Fruit fly (Drosophila melanogaster): ENCODE measurements around the gene CG12099.

CG12099 gene

DNA sequence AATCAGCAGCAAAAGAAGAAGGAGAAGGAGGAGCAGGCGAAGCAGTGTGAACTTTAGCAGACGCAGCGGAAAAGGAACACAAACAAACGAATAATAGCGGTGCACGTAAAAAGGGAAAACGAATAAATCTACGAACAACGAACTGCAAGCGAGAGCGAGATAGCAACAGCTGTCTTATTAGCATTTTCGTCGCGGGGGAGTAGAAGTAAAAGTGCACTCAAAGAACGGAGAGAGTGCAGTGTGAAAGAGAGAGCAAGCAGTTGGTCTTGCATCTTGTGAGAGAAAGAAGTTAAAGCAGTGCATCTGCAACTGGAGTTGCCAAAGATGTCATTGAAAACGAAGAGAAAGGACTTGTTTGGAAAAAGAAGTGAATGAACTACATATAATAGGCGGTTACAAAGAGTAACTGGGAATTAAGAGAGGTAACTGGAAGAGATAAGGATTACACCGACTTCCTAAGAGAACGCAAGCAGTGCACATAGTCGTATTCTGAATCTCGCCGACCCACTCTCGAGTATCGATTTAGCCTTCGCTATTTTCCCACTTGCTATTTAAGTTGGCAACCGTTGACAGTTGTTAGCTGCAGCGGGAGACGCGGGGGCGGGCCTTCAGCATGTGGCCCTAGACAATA is 34.7 kb upstream of the CG12099 start (continued):
- TF ChIP-seq inv (GFP tag; IDR thresholded peaks at IDR 0.05; ENCODE audit: partially characterized antibody): no peak
- TF ChIP-seq bcd (GFP tag; optimal IDR thresholded peaks at IDR 0.05): no peak
- no peak for TF ChIP-seq Bteb2 (GFP tag; optimal IDR thresholded peaks at IDR 0.05)
- TF ChIP-seq Sry-δ (GFP tag; optimal IDR thresholded peaks at IDR 0.05): no peak
- TF ChIP-seq Elba2 (GFP tag; optimal IDR thresholded peaks at IDR 0.05): peak; percentile 87
- no peak for TF ChIP-seq CG6854 (GFP tag; optimal IDR thresholded peaks at IDR 0.05)
- TF ChIP-seq cg (GFP tag; optimal IDR thresholded peaks at IDR 0.05): no peak
- TF ChIP-seq tap (tag; optimal IDR thresholded peaks at IDR 0.05): no peak
- no peak for TF ChIP-seq CG34376 (GFP tag; optimal IDR thresholded peaks at IDR 0.05)
- TF ChIP-seq nmo (GFP tag; optimal IDR thresholded peaks at IDR 0.05): no peak
- no peak for TF ChIP-seq zen2 (GFP tag; IDR thresholded peaks at IDR 0.05; ENCODE audit: partially characterized antibody)
- no peak for TF ChIP-seq CG17912 (GFP tag; optimal IDR thresholded peaks at IDR 0.05)
- TF ChIP-seq BEAF-32 (GFP tag; optimal IDR thresholded peaks at IDR 0.05): no peak
- TF ChIP-seq CG3407 (GFP tag; optimal IDR thresholded peaks at IDR 0.05): no peak
- no peak for TF ChIP-seq peb (GFP tag; IDR thresholded peaks at IDR 0.05)
- TF ChIP-seq cato (GFP tag; optimal IDR thresholded peaks at IDR 0.05; ENCODE audit: borderline replicate concordance): no peak
- no peak for TF ChIP-seq Oli (tag; optimal IDR thresholded peaks at IDR 0.05)
- no peak for TF ChIP-seq Hr39 (optimal IDR thresholded peaks at IDR 0.05)
- TF ChIP-seq sens (GFP tag): no peak
- TF ChIP-seq CG6813 (GFP tag; optimal IDR thresholded peaks at IDR 0.05): no peak
- no peak for TF ChIP-seq CG4360 (GFP tag; IDR thresholded peaks at IDR 0.05)
- no peak for TF ChIP-seq cad (GFP tag; optimal IDR thresholded peaks at IDR 0.05)
- TF ChIP-seq Side (GFP tag; optimal IDR thresholded peaks at IDR 0.05): no peak
- no peak for TF ChIP-seq CG14014 (GFP tag; IDR thresholded peaks at IDR 0.05)
- TF ChIP-seq sisA (GFP tag; IDR thresholded peaks at IDR 0.05): no peak
- no peak for TF ChIP-seq Taf1 (GFP tag; IDR thresholded peaks at IDR 0.05)
- TF ChIP-seq br (optimal IDR thresholded peaks at IDR 0.05): no peak
- TF ChIP-seq stwl (tag; optimal IDR thresholded peaks at IDR 0.05): peak; percentile 27
- no peak for TF ChIP-seq gro (GFP tag; optimal IDR thresholded peaks at IDR 0.05)
- TF ChIP-seq Neu2 (GFP tag; optimal IDR thresholded peaks at IDR 0.05; ENCODE audit: borderline replicate concordance): no peak
- TF ChIP-seq insv (GFP tag; optimal IDR thresholded peaks at IDR 0.05): peak in 1 of 2 experiments; percentile 92
- TF ChIP-seq Trl (optimal IDR thresholded peaks at IDR 0.05): peak in 1 of 2 experiments; percentile 86
- TF ChIP-seq Trl (GFP tag; optimal IDR thresholded peaks at IDR 0.05): no peak
- no peak for TF ChIP-seq CG8089 (GFP tag; optimal IDR thresholded peaks at IDR 0.05)
- TF ChIP-seq hth (optimal IDR thresholded peaks at IDR 0.05): no peak
- no peak for TF ChIP-seq CG2889 (GFP tag; IDR thresholded peaks at IDR 0.05)
- TF ChIP-seq Ets97D (GFP tag; optimal IDR thresholded peaks at IDR 0.05): no peak
- TF ChIP-seq Ravus (GFP tag; IDR thresholded peaks at IDR 0.05): no peak
- TF ChIP-seq gem (tag; optimal IDR thresholded peaks at IDR 0.05): no peak
- no peak for TF ChIP-seq CG31388 (GFP tag; optimal IDR thresholded peaks at IDR 0.05)
- TF ChIP-seq Ets65A (GFP tag): peak; percentile 73
- TF ChIP-seq D (optimal IDR thresholded peaks at IDR 0.05): peak; percentile 45
- no peak for TF ChIP-seq D (GFP tag; optimal IDR thresholded peaks at IDR 0.05)
- no peak for TF ChIP-seq CG15514 (GFP tag; optimal IDR thresholded peaks at IDR 0.05)
